Fruit fly (Drosophila melanogaster): ENCODE data around the gene olf413.
A peak's percentile ranks its signal among the peaks of the same experiment; 100 is the strongest.

The olf413 gene

dm6 chr3L:22275989-22276388 is 140.1 kb downstream of the olf413 start (continued):
- TF ChIP-seq crp (GFP tag; optimal IDR thresholded peaks at IDR 0.05) (no peak), CG9817 (tag; optimal IDR thresholded peaks at IDR 0.05) (peak; percentile 11), Gug (GFP tag; IDR thresholded peaks at IDR 0.05) (peak; percentile 22; the same call in 1 of the 4 replicates), Atf3 (GFP tag; optimal IDR thresholded peaks at IDR 0.05) (no peak), CG6654 (GFP tag; optimal IDR thresholded peaks at IDR 0.05) (no peak), Lhr (GFP tag; optimal IDR thresholded peaks at IDR 0.05) (no peak), CG7987 (GFP tag; optimal IDR thresholded peaks at IDR 0.05) (no peak), CG8388 (GFP tag; optimal IDR thresholded peaks at IDR 0.05) (no peak), sens (GFP tag) (peak; percentile 14), CG2678 (tag; optimal IDR thresholded peaks at IDR 0.05) (no peak), fu2 (GFP tag; optimal IDR thresholded peaks at IDR 0.05) (no peak), gce (GFP tag; IDR thresholded peaks at IDR 0.05) (0 out of 3 replicates have a peak, but pooled peaks have one; percentile 11), CG3847 (GFP tag; IDR thresholded peaks at IDR 0.05) (peak; percentile 8; the same call in 1 of the 2 replicates), Fer3 (tag; optimal IDR thresholded peaks at IDR 0.05) (no peak), sug (tag; optimal IDR thresholded peaks at IDR 0.05) (no peak), HLH3B (GFP tag; IDR thresholded peaks at IDR 0.05) (peak; percentile 24; the same call in 1 of the 2 replicates), h (optimal IDR thresholded peaks at IDR 0.05) (no peak), cas (GFP tag; IDR thresholded peaks at IDR 0.05) (no peak), ap (GFP tag; IDR thresholded peaks at IDR 0.05) (0 out of 2 replicates have a peak, but pooled peaks have one; percentile 11), CG14441 (GFP tag; IDR thresholded peaks at IDR 0.05) (no peak), ranshi (GFP tag; IDR thresholded peaks at IDR 0.05) (peak; percentile 13; the same call in 1 of the 2 replicates), E2f2 (GFP tag; IDR thresholded peaks at IDR 0.05) (no peak), peb (GFP tag; IDR thresholded peaks at IDR 0.05) (no peak), CG12219 (GFP tag; optimal IDR thresholded peaks at IDR 0.05) (no peak)

dm6 chr3L:22276614-22277013 is 140.7 kb downstream of the olf413 start:
- TF ChIP-seq caup (GFP tag; optimal IDR thresholded peaks at IDR 0.05; ENCODE audit: severe bottlenecking) (peak; percentile 6), Abd-B (GFP tag; optimal IDR thresholded peaks at IDR 0.05) (peak; percentile 2), CG18599 (GFP tag; optimal IDR thresholded peaks at IDR 0.05) (no peak), Dll (GFP tag; IDR thresholded peaks at IDR 0.05; ENCODE audit: partially characterized antibody) (no peak), tgo (GFP tag; IDR thresholded peaks at IDR 0.05) (peak; percentile 25; the same call in 2 of the 3 replicates), Ptx1 (GFP tag; IDR thresholded peaks at IDR 0.05) (peak; percentile 59; the same call in 1 of the 2 replicates), sisA (GFP tag; IDR thresholded peaks at IDR 0.05) (peak; percentile 10; the same call in 1 of the 2 replicates), Ets97D (GFP tag; optimal IDR thresholded peaks at IDR 0.05) (no peak), esg (GFP tag; conservative IDR thresholded peaks at IDR 0.05) (peak; percentile 46), trh (GFP tag; optimal IDR thresholded peaks at IDR 0.05) (no peak), pnt (GFP tag; optimal IDR thresholded peaks at IDR 0.05) (no peak), HmgD (GFP tag; optimal IDR thresholded peaks at IDR 0.05) (no peak), wdn (GFP tag; IDR thresholded peaks at IDR 0.05) (0 out of 2 replicates have a peak, but pooled peaks have one; percentile 5), ranshi (GFP tag; IDR thresholded peaks at IDR 0.05) (peak; percentile 53), CG2120 (GFP tag; optimal IDR thresholded peaks at IDR 0.05) (peak; percentile 28), sens (GFP tag) (no peak), CG16863 (GFP tag; optimal IDR thresholded peaks at IDR 0.05) (peak; percentile 4), H15 (GFP tag; IDR thresholded peaks at IDR 0.05) (0 out of 3 replicates have a peak, but pooled peaks have one; percentile 9), CG34376 (GFP tag; optimal IDR thresholded peaks at IDR 0.05) (no peak), Dek (tag; optimal IDR thresholded peaks at IDR 0.05) (peak; percentile 11), wor (GFP tag; IDR thresholded peaks at IDR 0.05) (0 out of 2 replicates have a peak, but pooled peaks have one; percentile 14), bowl (GFP tag; IDR thresholded peaks at IDR 0.05) (no peak), CG10321 (GFP tag; IDR thresholded peaks at IDR 0.05) (no peak), yki (optimal IDR thresholded peaks at IDR 0.05) (no peak), bigmax (GFP tag; optimal IDR thresholded peaks at IDR 0.05) (no peak), Deaf1 (tag; optimal IDR thresholded peaks at IDR 0.05) (peak; percentile 51), CG1832 (GFP tag; optimal IDR thresholded peaks at IDR 0.05) (no peak), Kr (GFP tag; optimal IDR thresholded peaks at IDR 0.05) (no peak), Dbx (GFP tag; IDR thresholded peaks at IDR 0.05) (peak; percentile 50; the same call in 2 of the 3 replicates), nerfin-2 (GFP tag; IDR thresholded peaks at IDR 0.05; ENCODE audit: partially characterized antibody) (no peak)
